Fruit fly (Drosophila melanogaster): ENCODE data around the gene CG18549.

Gene CG18549

dm6 chr3R:12425510-12426309 is 23.4 kb upstream of the CG18549 start, which contains the start of gene Pp1-87B:
Pp1-87B (minus strand) TSS chr3R:12425917.
- TF ChIP-seq insv (optimal IDR thresholded peaks at IDR 0.05) (no peak), Myc (optimal IDR thresholded peaks at IDR 0.05) (no peak), psq (optimal IDR thresholded peaks at IDR 0.05) (peak; percentile 100), ttk (optimal IDR thresholded peaks at IDR 0.05) (no peak), Sin3A (optimal IDR thresholded peaks at IDR 0.05) (peak; percentile 32), h (optimal IDR thresholded peaks at IDR 0.05) (no peak)

- no peak for TF ChIP-seq insv (optimal IDR thresholded peaks at IDR 0.05)
These were observed 22.8 kb upstream of the CG18549 start, which contains the start of gene NANS for dm6 chr3R:12426310-12426653. NANS (plus strand) TSS chr3R:12426578.

- TF ChIP-seq Sin3A (optimal IDR thresholded peaks at IDR 0.05), result no peak
- TF ChIP-seq Myc (optimal IDR thresholded peaks at IDR 0.05), result no peak
- TF ChIP-seq h (optimal IDR thresholded peaks at IDR 0.05), result no peak
- no peak for TF ChIP-seq ttk (optimal IDR thresholded peaks at IDR 0.05)
- TF ChIP-seq psq (optimal IDR thresholded peaks at IDR 0.05), result no peak
- no peak for TF ChIP-seq insv (optimal IDR thresholded peaks at IDR 0.05)
These were observed 19.9 kb upstream of the CG18549 start, which contains the start of the genes CG5641 and CG5245 for dm6 chr3R:12429120-12429610. CG5641 (minus strand) TSS chr3R:12429282. CG5245 (plus strand) TSS chr3R:12429560.

dm6 chr3R:12431030-12431489 is 18.0 kb upstream of the CG18549 start, which contains the start of gene Prosalpha2:
Prosalpha2 (plus strand) TSS chr3R:12431321.
- TF ChIP-seq ttk (optimal IDR thresholded peaks at IDR 0.05) (no peak), insv (optimal IDR thresholded peaks at IDR 0.05) (no peak), Sin3A (optimal IDR thresholded peaks at IDR 0.05) (no peak), psq (optimal IDR thresholded peaks at IDR 0.05) (no peak), Myc (optimal IDR thresholded peaks at IDR 0.05) (no peak)

- TF ChIP-seq Sin3A (optimal IDR thresholded peaks at IDR 0.05), result no peak
- no peak for TF ChIP-seq Myc (optimal IDR thresholded peaks at IDR 0.05)
- TF ChIP-seq insv (optimal IDR thresholded peaks at IDR 0.05), result no peak
- no peak for TF ChIP-seq ttk (optimal IDR thresholded peaks at IDR 0.05)
- TF ChIP-seq psq (optimal IDR thresholded peaks at IDR 0.05), result no peak
- TF ChIP-seq h (optimal IDR thresholded peaks at IDR 0.05), result no peak
These were observed 15.3 kb upstream of the CG18549 start, which contains the start of the genes Aos1 and Srlp for dm6 chr3R:12433764-12434163. Aos1 (minus strand) TSS chr3R:12433822. Srlp (plus strand) TSS chr3R:12434098.

- TF ChIP-seq insv (optimal IDR thresholded peaks at IDR 0.05) (no peak), Sin3A (optimal IDR thresholded peaks at IDR 0.05) (no peak), h (optimal IDR thresholded peaks at IDR 0.05) (no peak), psq (optimal IDR thresholded peaks at IDR 0.05) (no peak), Myc (optimal IDR thresholded peaks at IDR 0.05) (no peak), ttk (optimal IDR thresholded peaks at IDR 0.05) (no peak)
These were observed 13.1 kb upstream of the CG18549 start, which contains the start of gene Desat2 for dm6 chr3R:12435948-12436347. Desat2 (plus strand) TSS chr3R:12436248.

dm6 chr3R:12439039-12439400 is 10.1 kb upstream of the CG18549 start, which contains the start of the genes CG17207 and CG46427:
CG17207 (minus strand) TSS chr3R:12439139.
CG46427 (minus strand) TSS chr3R:12439139.
- TF ChIP-seq psq (optimal IDR thresholded peaks at IDR 0.05) (no peak), Myc (optimal IDR thresholded peaks at IDR 0.05) (no peak), ttk (optimal IDR thresholded peaks at IDR 0.05) (no peak), insv (optimal IDR thresholded peaks at IDR 0.05) (no peak), h (optimal IDR thresholded peaks at IDR 0.05) (no peak), Sin3A (optimal IDR thresholded peaks at IDR 0.05) (no peak)

dm6 chr3R:12439401-12440143 is 9.5 kb upstream of the CG18549 start, which contains the start of gene Desat1:
Desat1 (plus strand) TSS chr3R:12439600.
- TF ChIP-seq h (optimal IDR thresholded peaks at IDR 0.05) (no peak), psq (optimal IDR thresholded peaks at IDR 0.05) (no peak), Sin3A (optimal IDR thresholded peaks at IDR 0.05) (no peak), Myc (optimal IDR thresholded peaks at IDR 0.05) (no peak), ttk (optimal IDR thresholded peaks at IDR 0.05) (no peak), insv (optimal IDR thresholded peaks at IDR 0.05) (no peak)

dm6 chr3R:12441008-12441606 is 8.0 kb upstream of the CG18549 start:
- TF ChIP-seq insv (optimal IDR thresholded peaks at IDR 0.05) (no peak), ttk (optimal IDR thresholded peaks at IDR 0.05) (no peak), psq (optimal IDR thresholded peaks at IDR 0.05) (no peak), Myc (optimal IDR thresholded peaks at IDR 0.05) (no peak), h (optimal IDR thresholded peaks at IDR 0.05) (no peak), Sin3A (optimal IDR thresholded peaks at IDR 0.05) (no peak)

- TF ChIP-seq Myc (optimal IDR thresholded peaks at IDR 0.05) (no peak), Sin3A (optimal IDR thresholded peaks at IDR 0.05) (no peak), ttk (optimal IDR thresholded peaks at IDR 0.05) (no peak), psq (optimal IDR thresholded peaks at IDR 0.05) (no peak), insv (optimal IDR thresholded peaks at IDR 0.05) (no peak), h (optimal IDR thresholded peaks at IDR 0.05) (no peak)
These were observed 6.2 kb upstream of the CG18549 start for dm6 chr3R:12442601-12443533.

Measured in Kc167 (cell line).